Fruit fly (Drosophila melanogaster) whole organism, embryonic: Measurements from ENCODE around the gene CG33543.

Source experiments
- CG13296 ChIP-seq: fragments of 200-800 bp; sonication (Bioruptor generic); optimal IDR thresholded peaks from 3 replicates; lab custom pipeline; 2018; ENCODE audit warnings: missing biosample characterization, mild to moderate bottlenecking, missing genetic modification characterization
- Dfd ChIP-seq, 2 experiments: fragments of >200 bp; optimal IDR thresholded peaks; 2 replicates each; lab custom pipeline; 2017; ENCODE audit warnings: missing biosample characterization in 2 of 2, missing genetic modification characterization in 2 of 2
- Ptx1 ChIP-seq: fragments of 200-800 bp; sonication (Bioruptor generic); IDR thresholded peaks from 2 replicates; pipeline ENCODE4 v1.3.6; 2022; ENCODE audit warnings: missing biosample characterization, missing genetic modification characterization
- hb ChIP-seq: fragments of 200-800 bp; sonication (Bioruptor generic); IDR thresholded peaks from 3 replicates; pipeline ENCODE4 v1.3.6; 2022; ENCODE audit warnings: missing biosample characterization, missing genetic modification characterization; ENCODE audit not compliant: partially characterized antibody
- usp ChIP-seq: fragments of >200 bp; optimal IDR thresholded peaks from 2 replicates; lab custom pipeline; 2017; ENCODE audit warnings: missing biosample characterization, missing genetic modification characterization

- TF ChIP-seq CG13296 (GFP tag; lab: Kevin White, UChicago) = no peak
- TF ChIP-seq Dfd (GFP tag; optimal IDR thresholded peaks at IDR 0.05; lab: Kevin White, UChicago) = no peak
- no peak for TF ChIP-seq Ptx1 (GFP tag; lab: Robert Waterston, UW)
- TF ChIP-seq hb (GFP tag; lab: Robert Waterston, UW) = no peak
- no peak for TF ChIP-seq usp (GFP tag; lab: Kevin White, UChicago)
Observed at dm6 chr2L:1967301-1967700, 38.8 kb downstream of the CG33543 start.
